Worm (Caenorhabditis elegans): ENCODE measurements around the gene D2023.4.

DNA sequence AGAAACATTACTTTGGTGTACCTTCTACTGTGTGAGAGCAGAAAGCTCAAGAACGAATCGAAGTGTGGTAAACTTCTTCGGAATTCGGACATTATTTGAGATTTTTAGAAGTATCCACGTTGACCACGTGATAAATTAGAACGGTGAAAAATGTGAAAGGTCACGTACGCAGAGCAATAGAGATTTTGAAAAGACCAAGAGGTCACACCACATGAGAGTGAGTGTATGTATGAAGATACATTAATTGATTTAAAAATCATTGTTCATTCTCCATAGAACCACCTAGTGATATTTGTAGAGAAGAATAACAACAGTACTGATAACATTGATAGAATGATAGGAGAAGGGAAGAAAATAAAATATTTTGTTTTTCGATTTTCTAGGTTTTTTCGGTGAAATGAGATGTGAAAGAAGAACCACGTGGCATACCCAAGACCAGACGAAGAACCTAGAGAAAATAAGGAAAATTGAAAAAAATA, 3.1 kb downstream of the D2023.4 start, which contains the start of gene pyc-1:
- no peak for TF ChIP-seq ztf-18 (tag; optimal IDR thresholded peaks at IDR 0.05)
- TF ChIP-seq egl-44 (GFP tag; IDR thresholded peaks at IDR 0.05): no peak
- no peak for TF ChIP-seq ceh-100 (GFP tag; IDR thresholded peaks at IDR 0.05)
- no peak for TF ChIP-seq ztf-25 (GFP tag; IDR thresholded peaks at IDR 0.05)
- no peak for TF ChIP-seq snpc-4 (GFP tag; optimal IDR thresholded peaks at IDR 0.05)
- TF ChIP-seq snpc-4 (tag; optimal IDR thresholded peaks at IDR 0.05): peak in 2 of 4 experiments; percentile 2 to 28
- no peak for TF ChIP-seq mes-4 (tag; optimal IDR thresholded peaks at IDR 0.05)
- TF ChIP-seq ztf-28 (GFP tag; IDR thresholded peaks at IDR 0.05): no peak

All from whole organism, young adult.